Worm (Caenorhabditis elegans) whole organism, L3 larva: ENCODE measurements around the gene ttm-2.

Experiments used
- ama-1 ChIP-seq: fragments of 150-350 bp; optimal IDR thresholded peaks from 2 replicates; lab custom pipeline; 2018
- elt-1 ChIP-seq: fragments of 150-350 bp; optimal IDR thresholded peaks from 2 replicates; lab custom pipeline; 2014; ENCODE audit warnings: missing biosample characterization, missing genetic modification characterization
- fkh-10 ChIP-seq: sonication (generic microtip); optimal IDR thresholded peaks from 2 replicates; lab custom pipeline; 2017; ENCODE audit warnings: missing biosample characterization, missing genetic modification reagents, missing genetic modification characterization
- hmg-11 ChIP-seq: sonication (generic microtip); optimal IDR thresholded peaks from 2 replicates; lab custom pipeline; 2016; ENCODE audit warnings: missing genetic modification characterization, missing compliant biosample characterization
- lin-15B ChIP-seq: fragments of 150-350 bp; optimal IDR thresholded peaks from 2 replicates; lab custom pipeline; 2014; ENCODE audit warnings: missing biosample characterization, missing genetic modification characterization
- nfya-1 ChIP-seq: sonication (generic microtip); optimal IDR thresholded peaks from 2 replicates; lab custom pipeline; 2017; ENCODE audit warnings: missing genetic modification characterization, mild to moderate bottlenecking, missing compliant biosample characterization, antibody characterized with exemption, moderate library complexity; ENCODE audit not compliant: insufficient read depth
- nhr-237 ChIP-seq: fragments of 150-350 bp; optimal IDR thresholded peaks from 2 replicates; lab custom pipeline; 2014; ENCODE audit warnings: missing biosample characterization, missing genetic modification characterization
- nhr-77 ChIP-seq: fragments of 150-350 bp; optimal IDR thresholded peaks from 2 replicates; lab custom pipeline; 2014; ENCODE audit warnings: missing biosample characterization, missing genetic modification characterization
- snpc-4 ChIP-seq: fragments of 150-350 bp; optimal IDR thresholded peaks from 2 replicates; lab custom pipeline; 2014; ENCODE audit warnings: missing biosample characterization, missing genetic modification characterization
- unc-62 ChIP-seq: fragments of 150-350 bp; sonication (generic microtip); optimal IDR thresholded peaks from 4 replicates; lab custom pipeline; 2014; ENCODE audit warnings: missing biosample characterization, missing genetic modification reagents, missing genetic modification characterization
- ztf-11 ChIP-seq: fragments of 150-350 bp; optimal IDR thresholded peaks from 2 replicates; lab custom pipeline; 2014; ENCODE audit warnings: missing biosample characterization, missing genetic modification characterization

DNA sequence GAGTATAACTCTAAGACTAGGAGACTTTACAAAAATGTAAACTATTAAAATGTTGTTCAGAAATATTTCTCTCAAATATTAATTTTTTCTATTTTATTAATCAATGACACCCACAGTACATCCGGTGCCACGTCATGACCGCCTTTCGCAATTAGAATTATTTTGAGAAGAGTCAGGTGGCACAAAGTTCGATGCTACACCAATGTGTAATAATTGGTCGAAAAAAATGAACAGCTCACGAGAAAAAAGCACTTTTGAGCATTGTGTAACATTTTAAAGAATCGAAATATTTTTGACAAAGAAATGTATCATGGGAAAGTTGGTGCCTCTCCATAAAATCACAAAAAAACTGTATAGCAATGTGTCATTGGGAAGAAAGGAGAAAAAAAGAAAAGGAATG is 40.5 kb upstream of the ttm-2 start:
- no peak for TF ChIP-seq ama-1
- TF ChIP-seq lin-15B (tag; lab: Kevin White, UChicago) = no peak
- no peak for TF ChIP-seq snpc-4
- TF ChIP-seq nhr-237 (tag; lab: Kevin White, UChicago) = no peak
- TF ChIP-seq fkh-10 (GFP tag; lab: Kevin White, UChicago) = no peak
- TF ChIP-seq ztf-11 (tag; lab: Kevin White, UChicago) = no peak
- no peak for TF ChIP-seq nfya-1 (tag; lab: Kevin White, UChicago)
- TF ChIP-seq unc-62 = no peak
- TF ChIP-seq hmg-11 (tag; lab: Kevin White, UChicago) = no peak
- no peak for TF ChIP-seq nhr-77 (tag; lab: Kevin White, UChicago)
- TF ChIP-seq elt-1 (tag; lab: Kevin White, UChicago) = no peak
